Worm (Caenorhabditis elegans) whole organism, young adult: Measurements from ENCODE around the gene rad-51.

Experiments used
- B0019.2 ChIP-seq: fragments of 200-800 bp; sonication (Bioruptor generic); conservative IDR thresholded peaks from 2 replicates; pipeline ENCODE4 v1.3.6; 2022; ENCODE audit warnings: missing genetic modification reagents, missing genetic modification characterization, missing compliant biosample characterization
- B0336.3 ChIP-seq: fragments of 200-800 bp; sonication (Bioruptor generic); IDR thresholded peaks from 2 replicates; pipeline ENCODE4 v1.3.6; 2022; ENCODE audit warnings: missing genetic modification characterization, missing compliant biosample characterization
- F10E7.11 ChIP-seq: sonication (generic microtip); optimal IDR thresholded peaks from 2 replicates; lab custom pipeline; 2017; ENCODE audit warnings: mild to moderate bottlenecking, missing genetic modification characterization, moderate library complexity, missing compliant biosample characterization
- F55B11.4 ChIP-seq: sonication (generic microtip); optimal IDR thresholded peaks from 2 replicates; lab custom pipeline; 2016; ENCODE audit warnings: missing compliant biosample characterization, missing genetic modification characterization, borderline replicate concordance; ENCODE audit not compliant: insufficient read depth
- K11D2.4 ChIP-seq: fragments of 200-800 bp; sonication (Bioruptor generic); IDR thresholded peaks from 2 replicates; pipeline ENCODE4 v1.3.6; 2022; ENCODE audit warnings: missing genetic modification reagents, missing genetic modification characterization, missing compliant biosample characterization
- K12H6.12 ChIP-seq: fragments of 200-800 bp; sonication (Bioruptor generic); optimal IDR thresholded peaks from 2 replicates; lab custom pipeline; 2018; ENCODE audit warnings: mild to moderate bottlenecking, missing genetic modification characterization, missing compliant biosample characterization
- ama-1 ChIP-seq, 3 experiments: fragments of 150-350 bp in 1 of 3; sonication (generic microtip) in 2 of 3; optimal IDR thresholded peaks; 2 replicates each; lab custom pipeline; 2014 to 2018; ENCODE audit warnings: missing biosample characterization in 2 of 3, missing genetic modification characterization in 2 of 3, missing genetic modification reagents in 2 of 3
- atf-7 ChIP-seq: sonication (generic microtip); optimal IDR thresholded peaks from 2 replicates; lab custom pipeline; 2017; ENCODE audit warnings: mild to moderate bottlenecking, missing genetic modification characterization, missing compliant biosample characterization
- attf-5 ChIP-seq: fragments of 200-800 bp; sonication (Bioruptor generic); optimal IDR thresholded peaks from 2 replicates; lab custom pipeline; 2018; ENCODE audit warnings: mild to moderate bottlenecking, missing genetic modification characterization, missing compliant biosample characterization
- cebp-1 ChIP-seq, 2 experiments: fragments of 200-800 bp in 1 of 2; sonication (Bioruptor generic) in 1 of 2; sonication (generic microtip) in 1 of 2; IDR thresholded peaks in 1 of 2; optimal IDR thresholded peaks in 1 of 2; 2 replicates each; pipeline versions ENCODE4 v1.3.6 to Lab custom; 2017 to 2022; ENCODE audit warnings: missing compliant biosample characterization in 2 of 2, missing genetic modification characterization in 2 of 2, mild to moderate bottlenecking in 1 of 2, missing genetic modification reagents in 1 of 2, moderate library complexity in 1 of 2
- ceh-100 ChIP-seq: fragments of 200-800 bp; sonication (Bioruptor generic); IDR thresholded peaks from 2 replicates; pipeline ENCODE4 v1.3.6; 2022; ENCODE audit warnings: missing genetic modification reagents, missing genetic modification characterization, missing compliant biosample characterization
- ceh-27 ChIP-seq: fragments of 200-800 bp; sonication (Bioruptor generic); optimal IDR thresholded peaks from 2 replicates; lab custom pipeline; 2018; ENCODE audit warnings: mild to moderate bottlenecking, missing genetic modification characterization, moderate library complexity, missing compliant biosample characterization
- ceh-58 ChIP-seq: fragments of 200-800 bp; sonication (Bioruptor generic); IDR thresholded peaks from 2 replicates; pipeline ENCODE4 v1.3.6; 2022; ENCODE audit warnings: missing genetic modification characterization, missing compliant biosample characterization
- egl-18 ChIP-seq: fragments of 200-800 bp; sonication (Bioruptor generic); IDR thresholded peaks from 2 replicates; pipeline ENCODE4 v1.3.6; 2022; ENCODE audit warnings: missing genetic modification reagents, missing genetic modification characterization, missing compliant biosample characterization
- ekl-4 ChIP-seq: fragments of 200-800 bp; sonication (Bioruptor generic); IDR thresholded peaks from 2 replicates; pipeline ENCODE4 v1.3.6; 2022; ENCODE audit warnings: missing genetic modification reagents, missing genetic modification characterization, missing compliant biosample characterization
- him-1 ChIP-seq: sonication (generic microtip); optimal IDR thresholded peaks from 2 replicates; lab custom pipeline; 2016; ENCODE audit warnings: missing genotype, missing genetic modification reagents, missing genetic modification characterization, missing compliant biosample characterization
- lin-26 ChIP-seq: fragments of 200-800 bp; sonication (Bioruptor generic); IDR thresholded peaks from 2 replicates; pipeline ENCODE4 v1.3.6; 2022; ENCODE audit warnings: missing genetic modification reagents, missing genetic modification characterization, missing compliant biosample characterization
- lin-35 ChIP-seq, 3 experiments: fragments of 150-350 bp in 2 of 3; sonication (generic microtip) in 1 of 3; optimal IDR thresholded peaks; 2 replicates each; lab custom pipeline; 2014 to 2018; ENCODE audit warnings: missing biosample characterization in 3 of 3, missing genetic modification characterization in 3 of 3, missing genetic modification reagents in 3 of 3
- lin-54 ChIP-seq: fragments of 200-800 bp; sonication (Bioruptor generic); optimal IDR thresholded peaks from 2 replicates; lab custom pipeline; 2018; ENCODE audit warnings: mild to moderate bottlenecking, missing genetic modification characterization, missing compliant biosample characterization
- lir-1 ChIP-seq: fragments of 200-800 bp; sonication (Bioruptor generic); conservative IDR thresholded peaks from 2 replicates; pipeline ENCODE4 v1.3.6; 2022; ENCODE audit warnings: missing genetic modification reagents, missing genetic modification characterization, missing compliant biosample characterization
- madf-10 ChIP-seq: sonication (generic microtip); optimal IDR thresholded peaks from 2 replicates; lab custom pipeline; 2016; ENCODE audit warnings: mild to moderate bottlenecking, missing genetic modification characterization, missing compliant biosample characterization
- mel-28 ChIP-seq: sonication (generic microtip); optimal IDR thresholded peaks from 2 replicates; lab custom pipeline; 2016; ENCODE audit warnings: borderline replicate concordance, mild to moderate bottlenecking, missing genetic modification characterization, missing compliant biosample characterization
- mes-4 ChIP-seq: sonication (generic microtip); optimal IDR thresholded peaks from 2 replicates; lab custom pipeline; 2016; ENCODE audit warnings: missing genotype, missing genetic modification characterization, missing compliant biosample characterization
- nfya-2 ChIP-seq: fragments of 200-800 bp; sonication (Bioruptor generic); IDR thresholded peaks from 2 replicates; pipeline ENCODE4 v1.3.6; 2022; ENCODE audit warnings: missing genetic modification reagents, missing genetic modification characterization, missing compliant biosample characterization
- nhr-120 ChIP-seq: fragments of 200-800 bp; sonication (Bioruptor generic); IDR thresholded peaks from 2 replicates; pipeline ENCODE4 v1.3.6; 2022; ENCODE audit warnings: missing genetic modification characterization, missing compliant biosample characterization
- nhr-27 ChIP-seq: fragments of 200-800 bp; sonication (Bioruptor generic); optimal IDR thresholded peaks from 2 replicates; lab custom pipeline; 2018; ENCODE audit warnings: mild to moderate bottlenecking, missing genetic modification characterization, moderate library complexity, missing compliant biosample characterization
- nhr-80 ChIP-seq: sonication (generic microtip); optimal IDR thresholded peaks from 2 replicates; lab custom pipeline; 2016; ENCODE audit warnings: missing genetic modification characterization, missing compliant biosample characterization
- nhr-90 ChIP-seq: sonication (generic microtip); optimal IDR thresholded peaks from 2 replicates; lab custom pipeline; 2016; ENCODE audit warnings: missing genotype, mild to moderate bottlenecking, missing genetic modification characterization, missing compliant biosample characterization
- pbrm-1 ChIP-seq: fragments of 200-800 bp; sonication (Bioruptor generic); IDR thresholded peaks from 2 replicates; pipeline ENCODE4 v1.3.6; 2022; ENCODE audit warnings: missing genetic modification reagents, missing genetic modification characterization, missing compliant biosample characterization
- pha-4 ChIP-seq: fragments of 150-350 bp; sonication (generic microtip); optimal IDR thresholded peaks from 2 replicates; lab custom pipeline; 2014; ENCODE audit warnings: missing biosample characterization, missing genetic modification reagents, missing genetic modification characterization
- rcor-1 ChIP-seq: fragments of 200-800 bp; sonication (Bioruptor generic); IDR thresholded peaks from 2 replicates; pipeline ENCODE4 v1.3.6; 2022; ENCODE audit warnings: missing genetic modification reagents, missing genetic modification characterization, missing compliant biosample characterization
- sdz-38 ChIP-seq: sonication (generic microtip); optimal IDR thresholded peaks from 2 replicates; lab custom pipeline; 2016; ENCODE audit warnings: missing genotype, missing genetic modification characterization, missing compliant biosample characterization
- sea-2 ChIP-seq: fragments of 200-800 bp; sonication (Bioruptor generic); IDR thresholded peaks from 2 replicates; pipeline ENCODE4 v1.3.6; 2022; ENCODE audit warnings: missing genetic modification characterization, missing compliant biosample characterization
- snpc-1.1 ChIP-seq: sonication (generic microtip); optimal IDR thresholded peaks from 2 replicates; lab custom pipeline; 2017; ENCODE audit warnings: missing genetic modification characterization, mild to moderate bottlenecking, missing compliant biosample characterization, antibody characterized with exemption, moderate library complexity, missing genotype, missing genetic modification reagents; ENCODE audit not compliant: insufficient read depth
- snpc-3.4 ChIP-seq: sonication (generic microtip); optimal IDR thresholded peaks from 2 replicates; lab custom pipeline; 2017; ENCODE audit warnings: missing genetic modification characterization, mild to moderate bottlenecking, missing compliant biosample characterization, antibody characterized with exemption, moderate library complexity, missing genotype, missing genetic modification reagents
- somi-1 ChIP-seq: fragments of 200-800 bp; sonication (Bioruptor generic); optimal IDR thresholded peaks from 2 replicates; lab custom pipeline; 2018; ENCODE audit warnings: mild to moderate bottlenecking, missing genetic modification characterization, missing compliant biosample characterization
- sptf-2 ChIP-seq: fragments of 200-800 bp; sonication (Bioruptor generic); optimal IDR thresholded peaks from 2 replicates; lab custom pipeline; 2018; ENCODE audit warnings: mild to moderate bottlenecking, missing genetic modification characterization, missing compliant biosample characterization
- tbx-9 ChIP-seq: sonication (generic microtip); optimal IDR thresholded peaks from 2 replicates; lab custom pipeline; 2016; ENCODE audit warnings: borderline replicate concordance, missing genetic modification characterization, inconsistent platforms, missing compliant biosample characterization
- unc-130 ChIP-seq: sonication (generic microtip); optimal IDR thresholded peaks from 2 replicates; lab custom pipeline; 2016; ENCODE audit warnings: missing genetic modification reagents, missing genetic modification characterization, missing compliant biosample characterization
- unc-62 ChIP-seq: fragments of 150-350 bp; optimal IDR thresholded peaks from 2 replicates; lab custom pipeline; 2014; ENCODE audit warnings: missing biosample characterization, missing genetic modification reagents, missing genetic modification characterization
- zim-3 ChIP-seq: sonication (generic microtip); optimal IDR thresholded peaks from 2 replicates; lab custom pipeline; 2017; ENCODE audit warnings: mild to moderate bottlenecking, missing genetic modification characterization, moderate library complexity, missing compliant biosample characterization
- ztf-26 ChIP-seq: sonication (generic microtip); optimal IDR thresholded peaks from 2 replicates; lab custom pipeline; 2017; ENCODE audit warnings: missing genetic modification characterization, missing compliant biosample characterization
- ztf-3 ChIP-seq: fragments of 200-800 bp; sonication (Bioruptor generic); optimal IDR thresholded peaks from 2 replicates; lab custom pipeline; 2018; ENCODE audit warnings: mild to moderate bottlenecking, missing genetic modification characterization, missing compliant biosample characterization

The rad-51 gene

ce11 chrIV:10284194-10284910, at the start of gene rad-51 (continued):
- TF ChIP-seq atf-7 (tag; lab: Kevin White, UChicago) (no peak), B0336.3 (GFP tag; lab: Robert Waterston, UW) (peak; percentile 14; the same call in 1 of the 2 replicates), pha-4 (tag; lab: Kevin White, UChicago) (no peak), lin-54 (GFP tag; lab: Kevin White, UChicago) (peak; percentile 76)

ce11 chrIV:10331882-10332281, 47.8 kb upstream of the rad-51 start:
- TF ChIP-seq ceh-100 (GFP tag; lab: Robert Waterston, UW) (no peak), nhr-80 (tag; lab: Kevin White, UChicago) (peak; percentile 72), ceh-58 (GFP tag; lab: Robert Waterston, UW) (no peak), B0019.2 (no peak), sptf-2 (GFP tag; lab: Kevin White, UChicago) (no peak), sdz-38 (tag; lab: Kevin White, UChicago) (no peak), egl-18 (GFP tag; lab: Robert Waterston, UW) (no peak), attf-5 (GFP tag; lab: Kevin White, UChicago) (peak; percentile 21), madf-10 (tag; lab: Kevin White, UChicago) (no peak), unc-62 (GFP tag; lab: Kevin White, UChicago) (peak; percentile 50), K12H6.12 (no peak), lin-54 (GFP tag; lab: Kevin White, UChicago) (no peak), K11D2.4 (GFP tag; lab: Robert Waterston, UW) (0 out of 2 replicates have a peak, but pooled peaks have one; percentile 28), cebp-1 (GFP tag; IDR thresholded peaks at IDR 0.05; lab: Robert Waterston, UW) (no peak), cebp-1 (tag; optimal IDR thresholded peaks at IDR 0.05; lab: Kevin White, UChicago) (peak; percentile 38), pha-4 (tag; lab: Kevin White, UChicago) (no peak), mel-28 (tag; lab: Kevin White, UChicago) (no peak), ama-1 (optimal IDR thresholded peaks at IDR 0.05; lab: Kevin White, UChicago) (no peak), ama-1 (GFP tag; optimal IDR thresholded peaks at IDR 0.05; lab: Kevin White, UChicago) (no peak), mes-4 (tag; lab: Kevin White, UChicago) (no peak), nhr-27 (no peak), nhr-90 (tag; lab: Kevin White, UChicago) (no peak), ceh-27 (no peak), F10E7.11 (tag; lab: Kevin White, UChicago) (no peak), him-1 (tag; lab: Kevin White, UChicago) (no peak), sea-2 (GFP tag; lab: Robert Waterston, UW) (no peak), snpc-3.4 (tag; lab: Kevin White, UChicago) (no peak), F55B11.4 (no peak), tbx-9 (tag; lab: Kevin White, UChicago) (no peak), rcor-1 (no peak), atf-7 (tag; lab: Kevin White, UChicago) (peak; percentile 52)

- TF ChIP-seq ceh-100 (GFP tag; lab: Robert Waterston, UW) (no peak), ztf-26 (no peak), snpc-1.1 (no peak), ekl-4 (GFP tag; lab: Robert Waterston, UW) (no peak), nfya-2 (GFP tag; lab: Robert Waterston, UW) (no peak), cebp-1 (GFP tag; IDR thresholded peaks at IDR 0.05; lab: Robert Waterston, UW) (no peak), cebp-1 (tag; optimal IDR thresholded peaks at IDR 0.05; lab: Kevin White, UChicago) (peak; percentile 57), rcor-1 (no peak), lin-26 (GFP tag; lab: Robert Waterston, UW) (no peak), madf-10 (tag; lab: Kevin White, UChicago) (no peak), atf-7 (tag; lab: Kevin White, UChicago) (peak; percentile 42), lir-1 (no peak), nhr-120 (no peak), lin-35 (GFP tag; optimal IDR thresholded peaks at IDR 0.05; lab: Kevin White, UChicago) (no peak), unc-130 (GFP tag; lab: Kevin White, UChicago) (no peak), pbrm-1 (GFP tag; lab: Robert Waterston, UW) (no peak), zim-3 (no peak), F10E7.11 (tag; lab: Kevin White, UChicago) (no peak), somi-1 (no peak), ztf-3 (GFP tag; lab: Kevin White, UChicago) (no peak)
Observed at ce11 chrIV:10330962-10331361, 46.9 kb upstream of the rad-51 start.
